Fruit fly (Drosophila melanogaster): ENCODE results near the gene nerfin-1.

nerfin-1 gene

DNA sequence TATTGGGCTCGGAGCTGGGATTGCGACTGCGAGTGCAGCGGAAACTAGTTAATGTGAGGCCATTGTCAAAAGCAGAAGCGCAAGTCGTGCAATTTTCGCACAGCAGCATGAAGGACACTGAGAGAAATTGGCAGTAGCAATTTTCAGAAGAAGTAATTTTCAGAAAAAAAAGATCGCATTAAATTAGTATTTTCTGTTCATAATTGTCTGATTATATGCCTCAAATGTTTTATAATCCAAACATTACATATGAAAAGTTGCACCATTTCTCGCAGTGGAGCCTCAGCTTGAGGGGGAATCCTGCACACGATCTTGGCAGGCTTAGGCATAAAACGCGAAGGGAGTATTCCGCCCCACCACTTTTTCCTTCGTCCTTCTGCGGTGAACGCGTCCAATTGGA lies 4.5 kb upstream of the nerfin-1 start (continued):
- TF ChIP-seq Hmr (GFP tag; optimal IDR thresholded peaks at IDR 0.05) (no peak), slp2 (GFP tag; optimal IDR thresholded peaks at IDR 0.05) (peak; percentile 71), CG11398 (GFP tag; optimal IDR thresholded peaks at IDR 0.05) (no peak), CG33557 (GFP tag; optimal IDR thresholded peaks at IDR 0.05) (peak; percentile 86), her (GFP tag; optimal IDR thresholded peaks at IDR 0.05) (peak; percentile 5), Fer2 (tag; optimal IDR thresholded peaks at IDR 0.05) (no peak), CG4820 (GFP tag; optimal IDR thresholded peaks at IDR 0.05) (peak; percentile 79), az2 (GFP tag; optimal IDR thresholded peaks at IDR 0.05) (peak; percentile 68), tap (tag; optimal IDR thresholded peaks at IDR 0.05) (no peak), tna (GFP tag; IDR thresholded peaks at IDR 0.05; ENCODE audit: partially characterized antibody) (no peak), CG14710 (tag; optimal IDR thresholded peaks at IDR 0.05) (peak; percentile 49), NfI (GFP tag; optimal IDR thresholded peaks at IDR 0.05) (no peak), Mad (GFP tag; optimal IDR thresholded peaks at IDR 0.05) (no peak), CG12155 (GFP tag; optimal IDR thresholded peaks at IDR 0.05) (no peak), sug (tag; optimal IDR thresholded peaks at IDR 0.05) (no peak), CG9727 (GFP tag; optimal IDR thresholded peaks at IDR 0.05) (peak; percentile 20), hb (GFP tag; IDR thresholded peaks at IDR 0.05; ENCODE audit: partially characterized antibody) (no peak), Opbp (GFP tag; IDR thresholded peaks at IDR 0.05; ENCODE audit: partially characterized antibody) (no peak), CG8089 (GFP tag; optimal IDR thresholded peaks at IDR 0.05) (peak; percentile 46), jing (GFP tag; optimal IDR thresholded peaks at IDR 0.05) (peak; percentile 45), CG43689 (GFP tag; IDR thresholded peaks at IDR 0.05) (0 out of 2 replicates have a peak, but pooled peaks have one; percentile 7), CG11093 (GFP tag; IDR thresholded peaks at IDR 0.05) (peak; percentile 45; the same call in 1 of the 3 replicates), CG12299 (tag; optimal IDR thresholded peaks at IDR 0.05) (peak; percentile 57), mld (GFP tag; IDR thresholded peaks at IDR 0.05; ENCODE audit: partially characterized antibody) (no peak), CG4282 (GFP tag; optimal IDR thresholded peaks at IDR 0.05) (no peak), pho (GFP tag; optimal IDR thresholded peaks at IDR 0.05) (no peak), dpn (GFP tag; optimal IDR thresholded peaks at IDR 0.05) (peak; percentile 5 to 44), CG16863 (GFP tag; optimal IDR thresholded peaks at IDR 0.05) (peak; percentile 72), CG31441 (GFP tag; IDR thresholded peaks at IDR 0.05) (peak; percentile 53; the same call in 1 of the 2 replicates), CG4360 (GFP tag; IDR thresholded peaks at IDR 0.05) (peak; percentile 31; the same call in 1 of the 2 replicates), eve (GFP tag; optimal IDR thresholded peaks at IDR 0.05) (peak in 1 of 2 experiments; percentile 81), grau (tag; optimal IDR thresholded peaks at IDR 0.05) (no peak), slbo (GFP tag; IDR thresholded peaks at IDR 0.05) (peak; percentile 38; the same call in 1 of the 2 replicates), p53 (GFP tag; optimal IDR thresholded peaks at IDR 0.05) (no peak), Ravus (GFP tag; IDR thresholded peaks at IDR 0.05) (no peak), CG1233 (GFP tag; optimal IDR thresholded peaks at IDR 0.05) (peak; percentile 19), Nf-YC (tag; optimal IDR thresholded peaks at IDR 0.05) (no peak), CG9609 (GFP tag; optimal IDR thresholded peaks at IDR 0.05) (peak; percentile 46), CG6765 (GFP tag; optimal IDR thresholded peaks at IDR 0.05) (no peak), bab2 (GFP tag; optimal IDR thresholded peaks at IDR 0.05) (peak; percentile 40), Rfx (GFP tag; IDR thresholded peaks at IDR 0.05) (no peak), Ssrp (tag; optimal IDR thresholded peaks at IDR 0.05) (peak; percentile 62), Trl (optimal IDR thresholded peaks at IDR 0.05) (no peak), Trl (GFP tag; optimal IDR thresholded peaks at IDR 0.05) (peak; percentile 69), cas (GFP tag; IDR thresholded peaks at IDR 0.05) (no peak), Six4 (GFP tag; optimal IDR thresholded peaks at IDR 0.05) (no peak), aop (GFP tag; IDR thresholded peaks at IDR 0.05) (no peak), CG2129 (GFP tag; IDR thresholded peaks at IDR 0.05; ENCODE audit: partially characterized antibody) (no peak), CG10366 (GFP tag; IDR thresholded peaks at IDR 0.05) (peak; percentile 48), Jarid2 (GFP tag; optimal IDR thresholded peaks at IDR 0.05) (peak; percentile 13), unpg (GFP tag; optimal IDR thresholded peaks at IDR 0.05) (peak; percentile 72), pita (GFP tag; optimal IDR thresholded peaks at IDR 0.05) (no peak)

Measured in whole organism, embryonic.